Worm (Caenorhabditis elegans): ENCODE data around the gene pek-1.

DNA sequence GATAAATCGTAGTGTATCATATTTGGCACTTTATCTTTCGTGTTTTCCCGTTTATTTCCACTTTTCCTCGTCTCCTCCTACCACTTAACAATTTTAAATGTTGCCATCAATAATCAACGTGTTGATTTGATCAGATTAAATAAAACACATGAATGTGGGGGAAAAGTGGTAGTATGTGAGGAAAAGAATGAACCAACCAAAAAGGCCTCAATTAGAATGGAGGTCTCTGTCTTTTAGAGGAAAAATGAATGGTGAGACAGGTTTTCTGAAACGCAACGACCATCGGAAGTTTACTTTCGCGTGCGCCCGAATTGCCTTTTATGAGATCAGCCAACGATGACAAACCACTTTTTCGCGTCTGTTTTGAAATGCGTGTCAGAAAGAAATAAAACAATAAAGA lies 37.6 kb upstream of the pek-1 start:
- no peak for TF ChIP-seq nhr-111 (GFP tag; optimal IDR thresholded peaks at IDR 0.05)
- no peak for TF ChIP-seq fos-1 (tag; optimal IDR thresholded peaks at IDR 0.05)
- TF ChIP-seq nhr-76 (tag; optimal IDR thresholded peaks at IDR 0.05) = no peak
- TF ChIP-seq pha-4 (GFP tag; IDR thresholded peaks at IDR 0.05) = no peak
- no peak for TF ChIP-seq pha-4 (tag; optimal IDR thresholded peaks at IDR 0.05)
- TF ChIP-seq set-16 (GFP tag; IDR thresholded peaks at IDR 0.05) = no peak
- TF ChIP-seq daf-8 (GFP tag; IDR thresholded peaks at IDR 0.05) = no peak
- peak in 1 of 2 experiments; percentile 28 for TF ChIP-seq unc-62 (GFP tag; optimal IDR thresholded peaks at IDR 0.05 in 1 of 2)
- TF ChIP-seq unc-62 (tag; optimal IDR thresholded peaks at IDR 0.05) = no peak
- no peak for TF ChIP-seq tag-97 (GFP tag; IDR thresholded peaks at IDR 0.05)
- no peak for TF ChIP-seq mes-2 (tag; optimal IDR thresholded peaks at IDR 0.05; ENCODE audit: poor library complexity, severe bottlenecking)
- TF ChIP-seq cey-2 (tag; optimal IDR thresholded peaks at IDR 0.05; ENCODE audit: borderline replicate concordance, insufficient read depth) = no peak
- TF ChIP-seq mdl-1 (tag; optimal IDR thresholded peaks at IDR 0.05) = no peak
- no peak for TF ChIP-seq ces-1 (GFP tag; optimal IDR thresholded peaks at IDR 0.05)
